Fruit fly (Drosophila melanogaster): ENCODE results near the gene CG14262.
A peak's percentile ranks its signal among the peaks of the same experiment; 100 is the strongest.

CG14262 gene

dm6 chr3R:27288202-27289135 lies 23.2 kb upstream of the CG14262 start, which contains the start of the genes bigmax and Hmu (continued):
- TF ChIP-seq CG2199 (GFP tag; IDR thresholded peaks at IDR 0.05) (no peak), CG18262 (tag; optimal IDR thresholded peaks at IDR 0.05) (peak; percentile 70), CG10267 (tag; optimal IDR thresholded peaks at IDR 0.05) (peak; percentile 83), Tbp (GFP tag; optimal IDR thresholded peaks at IDR 0.05) (no peak), CG6791 (GFP tag; IDR thresholded peaks at IDR 0.05; ENCODE audit: partially characterized antibody) (peak; percentile 84; the same call in 2 of the 3 replicates), CG3995 (GFP tag; optimal IDR thresholded peaks at IDR 0.05) (peak; percentile 46), Kr (GFP tag; optimal IDR thresholded peaks at IDR 0.05) (no peak), ara (GFP tag; IDR thresholded peaks at IDR 0.05) (peak; percentile 74), Taf1 (GFP tag; IDR thresholded peaks at IDR 0.05) (peak; percentile 76), pita (GFP tag; optimal IDR thresholded peaks at IDR 0.05) (no peak), jing (GFP tag; optimal IDR thresholded peaks at IDR 0.05) (peak; percentile 7), Optix (GFP tag; IDR thresholded peaks at IDR 0.05) (peak; percentile 74; the same call in 2 of the 3 replicates), CG10462 (GFP tag; optimal IDR thresholded peaks at IDR 0.05) (peak; percentile 75), Usf (GFP tag; optimal IDR thresholded peaks at IDR 0.05) (peak; percentile 73), Lhr (GFP tag; optimal IDR thresholded peaks at IDR 0.05) (peak; percentile 86), lmd (GFP tag; IDR thresholded peaks at IDR 0.05) (peak; percentile 85), bcd (GFP tag; optimal IDR thresholded peaks at IDR 0.05) (peak; percentile 73), fd102C (GFP tag; optimal IDR thresholded peaks at IDR 0.05) (no peak), fu2 (GFP tag; optimal IDR thresholded peaks at IDR 0.05) (peak; percentile 87), cg (GFP tag; optimal IDR thresholded peaks at IDR 0.05) (no peak), ac (GFP tag; optimal IDR thresholded peaks at IDR 0.05) (no peak), CG7745 (tag; optimal IDR thresholded peaks at IDR 0.05) (no peak), CG15601 (tag; optimal IDR thresholded peaks at IDR 0.05) (peak; percentile 86), aop (GFP tag; IDR thresholded peaks at IDR 0.05) (no peak), Atf-2 (GFP tag; optimal IDR thresholded peaks at IDR 0.05) (peak; percentile 85), CG11504 (tag; optimal IDR thresholded peaks at IDR 0.05) (peak; percentile 80), HmgZ (tag; optimal IDR thresholded peaks at IDR 0.05) (peak; percentile 89), az2 (GFP tag; optimal IDR thresholded peaks at IDR 0.05) (peak; percentile 77), CG34224 (GFP tag; IDR thresholded peaks at IDR 0.05; ENCODE audit: partially characterized antibody) (peak; percentile 94), Hand (GFP tag; optimal IDR thresholded peaks at IDR 0.05) (peak; percentile 17), CG6654 (GFP tag; optimal IDR thresholded peaks at IDR 0.05) (no peak), CG17829 (tag; optimal IDR thresholded peaks at IDR 0.05) (peak; percentile 88), sd (tag; optimal IDR thresholded peaks at IDR 0.05) (peak; percentile 95), Mes4 (GFP tag; optimal IDR thresholded peaks at IDR 0.05) (peak; percentile 66), CG3847 (GFP tag; IDR thresholded peaks at IDR 0.05) (peak; percentile 89), CG17612 (GFP tag; IDR thresholded peaks at IDR 0.05) (peak; percentile 22; the same call in 1 of the 2 replicates), Dek (tag; optimal IDR thresholded peaks at IDR 0.05) (peak; percentile 78), ato (GFP tag; IDR thresholded peaks at IDR 0.05; ENCODE audit: partially characterized antibody) (peak; percentile 51; the same call in 1 of the 2 replicates), CG12391 (tag; optimal IDR thresholded peaks at IDR 0.05) (peak; percentile 91), CoRest (tag; optimal IDR thresholded peaks at IDR 0.05) (peak; percentile 85), CG6813 (GFP tag; optimal IDR thresholded peaks at IDR 0.05) (peak; percentile 14), gsb-n (tag; optimal IDR thresholded peaks at IDR 0.05) (peak; percentile 62), Bteb2 (GFP tag; optimal IDR thresholded peaks at IDR 0.05) (peak; percentile 88), Xbp1 (GFP tag; optimal IDR thresholded peaks at IDR 0.05) (peak; percentile 92), CG12659 (GFP tag; optimal IDR thresholded peaks at IDR 0.05) (peak; percentile 91), CG9932 (GFP tag; IDR thresholded peaks at IDR 0.05) (peak; percentile 93), br (optimal IDR thresholded peaks at IDR 0.05) (no peak), D19B (GFP tag; optimal IDR thresholded peaks at IDR 0.05) (peak; percentile 53)
